Worm (Caenorhabditis elegans) whole organism, young adult: ENCODE data around the gene F37C12.18.

Experiments used
- Y67H2A.10 ChIP-seq: fragments of 200-800 bp; sonication (Bioruptor generic); conservative IDR thresholded peaks from 2 replicates; pipeline ENCODE4 v1.3.6; 2022; ENCODE audit warnings: missing genetic modification reagents, missing genetic modification characterization, missing compliant biosample characterization
- dpff-1 ChIP-seq: sonication (generic microtip); optimal IDR thresholded peaks from 2 replicates; lab custom pipeline; 2017; ENCODE audit warnings: mild to moderate bottlenecking, missing genetic modification characterization, missing compliant biosample characterization
- efl-1 ChIP-seq: fragments of 150-350 bp; optimal IDR thresholded peaks from 2 replicates; lab custom pipeline; 2014; ENCODE audit warnings: missing biosample characterization, missing genetic modification reagents, missing genetic modification characterization
- lsl-1 ChIP-seq: fragments of 200-800 bp; sonication (Bioruptor generic); optimal IDR thresholded peaks from 2 replicates; lab custom pipeline; 2018; ENCODE audit warnings: mild to moderate bottlenecking, missing genetic modification characterization, moderate library complexity, missing compliant biosample characterization

ce11 chrIII:7238727-7239126 is 43.5 kb upstream of the F37C12.18 start, which contains the start of gene pars-1:
- TF ChIP-seq efl-1 (GFP tag; lab: Kevin White, UChicago) (no peak), lsl-1 (no peak), dpff-1 (no peak), Y67H2A.10 (no peak)
